Fruit fly (Drosophila melanogaster): ENCODE results near the gene CG32987.

DNA sequence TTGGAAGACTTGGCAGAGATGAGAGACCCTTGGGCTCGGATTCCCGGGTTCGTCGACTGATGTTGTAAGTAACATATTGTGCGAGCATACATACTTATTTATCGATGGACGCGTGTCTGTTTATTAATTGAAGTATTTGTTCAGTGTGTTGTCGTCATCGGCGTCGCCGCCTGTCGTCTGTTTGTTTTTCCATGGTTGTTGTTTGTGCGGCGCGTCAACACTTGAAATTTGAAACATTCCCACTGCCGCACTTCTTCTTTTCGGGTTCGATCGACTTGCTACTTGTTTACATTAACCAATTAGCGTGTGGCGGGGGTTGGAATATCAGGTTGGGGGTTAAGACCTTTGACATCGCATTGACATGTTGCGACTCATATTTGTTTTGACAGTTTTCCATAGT is 11.4 kb upstream of the CG32987 start:
- TF ChIP-seq Sin3A (optimal IDR thresholded peaks at IDR 0.05), result no peak
- no peak for TF ChIP-seq h (optimal IDR thresholded peaks at IDR 0.05)
- TF ChIP-seq psq (optimal IDR thresholded peaks at IDR 0.05), result no peak

All from Kc167 (cell line).